Worm (Caenorhabditis elegans): Measurements from ENCODE around the gene sri-65.

The sri-65 gene

ce11 chrV:16357253-16357652 lies 30.9 kb downstream of the sri-65 start, which contains the start of gene pptr-1 (continued):
- TF ChIP-seq pqm-1 (tag; optimal IDR thresholded peaks at IDR 0.05) (peak; percentile 50), nhr-237 (tag; optimal IDR thresholded peaks at IDR 0.05) (no peak), nfya-1 (tag; optimal IDR thresholded peaks at IDR 0.05; ENCODE audit: insufficient read depth) (peak; percentile 47), daf-12 (tag; optimal IDR thresholded peaks at IDR 0.05) (no peak), lin-15B (tag; optimal IDR thresholded peaks at IDR 0.05) (no peak), nhr-25 (tag; optimal IDR thresholded peaks at IDR 0.05) (no peak), nhr-11 (tag; optimal IDR thresholded peaks at IDR 0.05) (no peak)

- TF ChIP-seq tbx-2 (tag; optimal IDR thresholded peaks at IDR 0.05), result no peak
- no peak for TF ChIP-seq nhr-25 (tag; optimal IDR thresholded peaks at IDR 0.05)
- no peak for TF ChIP-seq aly-2 (tag; optimal IDR thresholded peaks at IDR 0.05)
Observed at ce11 chrV:16356798-16357197, 31.4 kb downstream of the sri-65 start.

ce11 chrV:16355941-16356340 lies 32.2 kb downstream of the sri-65 start:
- TF ChIP-seq eor-1 (tag; optimal IDR thresholded peaks at IDR 0.05), result no peak
- peak; percentile 23 for TF ChIP-seq ceh-82 (tag; optimal IDR thresholded peaks at IDR 0.05)
- no peak for TF ChIP-seq mml-1 (tag; optimal IDR thresholded peaks at IDR 0.05)
- no peak for TF ChIP-seq elt-3 (tag; optimal IDR thresholded peaks at IDR 0.05)
- TF ChIP-seq zag-1 (tag; optimal IDR thresholded peaks at IDR 0.05), result no peak
- no peak for TF ChIP-seq unc-39 (tag; optimal IDR thresholded peaks at IDR 0.05)
- TF ChIP-seq skn-1 (tag; optimal IDR thresholded peaks at IDR 0.05), result peak; percentile 85
- peak; percentile 34 for TF ChIP-seq ama-1 (optimal IDR thresholded peaks at IDR 0.05)
- TF ChIP-seq elt-2 (tag; optimal IDR thresholded peaks at IDR 0.05), result peak; percentile 86
- TF ChIP-seq nhr-67 (tag; optimal IDR thresholded peaks at IDR 0.05), result no peak
- peak; percentile 64 for TF ChIP-seq nhr-25 (tag; optimal IDR thresholded peaks at IDR 0.05)
- TF ChIP-seq ceh-28 (tag; optimal IDR thresholded peaks at IDR 0.05), result peak; percentile 84
- no peak for TF ChIP-seq nhr-12 (tag; optimal IDR thresholded peaks at IDR 0.05)
- TF ChIP-seq nfya-1 (tag; optimal IDR thresholded peaks at IDR 0.05; ENCODE audit: insufficient read depth), result peak; percentile 96
- TF ChIP-seq fos-1 (tag; optimal IDR thresholded peaks at IDR 0.05), result no peak
- TF ChIP-seq nhr-43 (tag; optimal IDR thresholded peaks at IDR 0.05; ENCODE audit: poor library complexity, severe bottlenecking), result peak; percentile 60
- TF ChIP-seq nhr-28 (tag; optimal IDR thresholded peaks at IDR 0.05), result no peak
- peak; percentile 87 for TF ChIP-seq fkh-10 (GFP tag; optimal IDR thresholded peaks at IDR 0.05)
- TF ChIP-seq daf-12 (tag; optimal IDR thresholded peaks at IDR 0.05), result no peak
- no peak for TF ChIP-seq ztf-4 (tag; optimal IDR thresholded peaks at IDR 0.05)
- peak; percentile 99 for TF ChIP-seq hmg-11 (tag; optimal IDR thresholded peaks at IDR 0.05)
- no peak for TF ChIP-seq fkh-2 (tag; optimal IDR thresholded peaks at IDR 0.05)
- TF ChIP-seq lsy-12 (tag; optimal IDR thresholded peaks at IDR 0.05), result peak; percentile 84
- peak; percentile 92 for TF ChIP-seq lin-39 (tag; optimal IDR thresholded peaks at IDR 0.05)
- no peak for TF ChIP-seq ZK546.5 (tag; optimal IDR thresholded peaks at IDR 0.05)
- peak; percentile 52 for TF ChIP-seq snpc-4 (tag; optimal IDR thresholded peaks at IDR 0.05)
- no peak for TF ChIP-seq nhr-11 (tag; optimal IDR thresholded peaks at IDR 0.05)
- no peak for TF ChIP-seq ztf-11 (tag; optimal IDR thresholded peaks at IDR 0.05)
- peak; percentile 56 for TF ChIP-seq tbx-2 (tag; optimal IDR thresholded peaks at IDR 0.05)
- no peak for TF ChIP-seq nhr-76 (tag; optimal IDR thresholded peaks at IDR 0.05)
- peak; percentile 70 for TF ChIP-seq egl-5 (tag; optimal IDR thresholded peaks at IDR 0.05)
- no peak for TF ChIP-seq aly-2 (tag; optimal IDR thresholded peaks at IDR 0.05)
- TF ChIP-seq unc-62 (GFP tag; optimal IDR thresholded peaks at IDR 0.05), result peak; percentile 13
- no peak for TF ChIP-seq ceh-9 (tag; optimal IDR thresholded peaks at IDR 0.05)
- TF ChIP-seq elt-1 (tag; optimal IDR thresholded peaks at IDR 0.05), result no peak
- TF ChIP-seq nhr-23 (tag; optimal IDR thresholded peaks at IDR 0.05), result peak; percentile 83
- TF ChIP-seq pqm-1 (tag; optimal IDR thresholded peaks at IDR 0.05), result peak; percentile 91
- peak; percentile 68 for TF ChIP-seq lin-15B (tag; optimal IDR thresholded peaks at IDR 0.05)
- no peak for TF ChIP-seq ceh-16 (tag; optimal IDR thresholded peaks at IDR 0.05)
- no peak for TF ChIP-seq nhr-237 (tag; optimal IDR thresholded peaks at IDR 0.05)
- TF ChIP-seq R02D3.7 (tag; optimal IDR thresholded peaks at IDR 0.05), result peak; percentile 72
- peak; percentile 81 for TF ChIP-seq pha-4 (tag; optimal IDR thresholded peaks at IDR 0.05)
- peak; percentile 96 for TF ChIP-seq jun-1 (tag; optimal IDR thresholded peaks at IDR 0.05)
- TF ChIP-seq sea-2 (GFP tag; optimal IDR thresholded peaks at IDR 0.05), result no peak
- TF ChIP-seq nhr-77 (tag; optimal IDR thresholded peaks at IDR 0.05), result no peak
- TF ChIP-seq egl-27 (tag; optimal IDR thresholded peaks at IDR 0.05), result peak; percentile 71
- peak; percentile 58 for TF ChIP-seq mdl-1 (tag; optimal IDR thresholded peaks at IDR 0.05)

All from whole organism, L3 larva.